Fruit fly (Drosophila melanogaster) whole organism, embryonic: ENCODE data around the gene DCAF12.
A peak's percentile ranks its signal among the peaks of the same experiment; 100 is the strongest.

Experiments
- CG10366 ChIP-seq: fragments of 200-800 bp; sonication (Bioruptor generic); IDR thresholded peaks from 2 replicates; pipeline ENCODE4 v1.3.6; 2022; ENCODE audit warnings: missing biosample characterization, missing genetic modification characterization
- CG11456 ChIP-seq: fragments of 200-800 bp; sonication (Bioruptor generic); IDR thresholded peaks from 3 replicates; pipeline ENCODE4 v1.3.6; 2022; ENCODE audit warnings: missing biosample characterization, missing genetic modification characterization
- CG13287 ChIP-seq: fragments of 200-800 bp; sonication (Bioruptor generic); IDR thresholded peaks from 2 replicates; pipeline ENCODE4 v1.3.6; 2022; ENCODE audit warnings: missing biosample characterization, missing genetic modification characterization; ENCODE audit not compliant: partially characterized antibody
- CG13424 ChIP-seq: fragments of 200-800 bp; sonication (Bioruptor generic); optimal IDR thresholded peaks from 2 replicates; lab custom pipeline; 2019; ENCODE audit warnings: missing biosample characterization, mild to moderate bottlenecking, missing genetic modification characterization, moderate library complexity
- CG13624 ChIP-seq: fragments of 200-800 bp; sonication (Bioruptor generic); optimal IDR thresholded peaks from 2 replicates; lab custom pipeline; 2016; ENCODE audit warnings: missing biosample characterization, missing genetic modification characterization
- CG15479 ChIP-seq: fragments of 200-800 bp; sonication (Bioruptor generic); optimal IDR thresholded peaks from 3 replicates; lab custom pipeline; 2019; ENCODE audit warnings: missing biosample characterization, mild to moderate bottlenecking, missing genetic modification characterization, moderate library complexity
- CG15514 ChIP-seq: fragments of 200-800 bp; sonication (Bioruptor generic); optimal IDR thresholded peaks from 3 replicates; lab custom pipeline; 2017; ENCODE audit warnings: missing biosample characterization, missing genetic modification characterization, mild to moderate bottlenecking, moderate library complexity, missing genetic modification reagents
- CG1602 ChIP-seq: fragments of 200-800 bp; sonication (Bioruptor generic); optimal IDR thresholded peaks from 3 replicates; lab custom pipeline; 2016; ENCODE audit warnings: missing biosample characterization, missing genetic modification characterization
- CG17568 ChIP-seq: fragments of 200-800 bp; sonication (Bioruptor generic); optimal IDR thresholded peaks from 2 replicates; lab custom pipeline; 2018; ENCODE audit warnings: missing biosample characterization, mild to moderate bottlenecking, missing genetic modification characterization, moderate library complexity
- CG17829 ChIP-seq: fragments of 200-800 bp; optimal IDR thresholded peaks from 2 replicates; lab custom pipeline; 2019; ENCODE audit warnings: missing biosample characterization, mild to moderate bottlenecking, missing genetic modification characterization, moderate library complexity
- CG18599 ChIP-seq: fragments of 200-800 bp; sonication (Bioruptor generic); optimal IDR thresholded peaks from 3 replicates; lab custom pipeline; 2017; ENCODE audit warnings: missing biosample characterization, missing genetic modification characterization, mild to moderate bottlenecking, moderate library complexity, missing genetic modification reagents
- CG2202 ChIP-seq: fragments of 200-800 bp; sonication (Bioruptor generic); optimal IDR thresholded peaks from 2 replicates; lab custom pipeline; 2018; ENCODE audit warnings: missing biosample characterization, mild to moderate bottlenecking, missing genetic modification characterization
- CG2712 ChIP-seq: fragments of 200-800 bp; optimal IDR thresholded peaks from 3 replicates; lab custom pipeline; 2019; ENCODE audit warnings: missing biosample characterization, mild to moderate bottlenecking, missing genetic modification characterization, moderate library complexity
- CG3163 ChIP-seq: fragments of 200-800 bp; sonication (Bioruptor generic); optimal IDR thresholded peaks from 3 replicates; lab custom pipeline; 2016; ENCODE audit warnings: missing biosample characterization, missing genetic modification characterization
- CG34224 ChIP-seq: fragments of 200-800 bp; sonication (Bioruptor generic); IDR thresholded peaks from 3 replicates; pipeline ENCODE4 v1.3.6; 2022; ENCODE audit warnings: missing biosample characterization, missing genetic modification characterization; ENCODE audit not compliant: partially characterized antibody
- CG7372 ChIP-seq: fragments of 200-800 bp; sonication (Bioruptor generic); IDR thresholded peaks from 2 replicates; pipeline ENCODE4 v1.3.6; 2022; ENCODE audit warnings: missing biosample characterization, missing genetic modification characterization
- CG8290 ChIP-seq, 3 experiments: fragments of 200-800 bp; sonication (Bioruptor generic); optimal IDR thresholded peaks; 2 replicates each; lab custom pipeline; 2016 to 2019; ENCODE audit warnings: missing biosample characterization in 3 of 3, missing genetic modification characterization in 3 of 3, mild to moderate bottlenecking in 2 of 3, moderate library complexity in 1 of 3
- CG9215 ChIP-seq: fragments of 200-800 bp; sonication (Bioruptor generic); IDR thresholded peaks from 2 replicates; pipeline ENCODE4 v1.3.6; 2022; ENCODE audit warnings: missing biosample characterization, missing genetic modification characterization
- D19A ChIP-seq: fragments of 200-800 bp; optimal IDR thresholded peaks from 3 replicates; lab custom pipeline; 2019; ENCODE audit warnings: missing biosample characterization, mild to moderate bottlenecking, missing genetic modification characterization, moderate library complexity
- Dip2 ChIP-seq: fragments of 200-800 bp; sonication (Bioruptor generic); IDR thresholded peaks from 2 replicates; pipeline ENCODE4 v1.3.6; 2022; ENCODE audit warnings: missing biosample characterization, missing genetic modification characterization
- Doc2 ChIP-seq: fragments of 200-800 bp; sonication (Bioruptor generic); IDR thresholded peaks from 2 replicates; pipeline ENCODE4 v1.3.6; 2022; ENCODE audit warnings: missing biosample characterization, missing genetic modification characterization
- Fer1 ChIP-seq: fragments of 200-800 bp; sonication (Bioruptor generic); optimal IDR thresholded peaks from 2 replicates; lab custom pipeline; 2017; ENCODE audit warnings: missing biosample characterization, mild to moderate bottlenecking, missing genetic modification characterization
- Gsc ChIP-seq: fragments of 200-800 bp; sonication (Bioruptor generic); IDR thresholded peaks from 2 replicates; pipeline ENCODE4 v1.3.6; 2022; ENCODE audit warnings: missing biosample characterization, missing genetic modification characterization
- Hey ChIP-seq: fragments of 200-800 bp; sonication (Bioruptor generic); optimal IDR thresholded peaks from 3 replicates; lab custom pipeline; 2018; ENCODE audit warnings: missing biosample characterization, mild to moderate bottlenecking, missing genetic modification characterization
- MBD-R2 ChIP-seq: fragments of 200-800 bp; sonication (Bioruptor generic); IDR thresholded peaks from 2 replicates; pipeline ENCODE4 v1.3.6; 2022; ENCODE audit warnings: missing biosample characterization, missing genetic modification characterization
- MTF-1 ChIP-seq: fragments of 200-800 bp; sonication (Bioruptor generic); optimal IDR thresholded peaks from 2 replicates; lab custom pipeline; 2018; ENCODE audit warnings: missing biosample characterization, mild to moderate bottlenecking, missing genetic modification characterization, borderline replicate concordance
- Ssrp ChIP-seq: fragments of 200-800 bp; sonication (Bioruptor generic); optimal IDR thresholded peaks from 2 replicates; lab custom pipeline; 2018; ENCODE audit warnings: missing biosample characterization, mild to moderate bottlenecking, missing genetic modification characterization, moderate library complexity
- TFAM ChIP-seq: fragments of 200-800 bp; sonication (Bioruptor generic); optimal IDR thresholded peaks from 2 replicates; lab custom pipeline; 2017; ENCODE audit warnings: missing biosample characterization, missing genetic modification characterization, inconsistent platforms
- amos ChIP-seq: fragments of 200-800 bp; sonication (Bioruptor generic); IDR thresholded peaks from 2 replicates; pipeline ENCODE4 v1.3.6; 2022; ENCODE audit warnings: missing biosample characterization, missing genetic modification characterization; ENCODE audit not compliant: partially characterized antibody
- ara ChIP-seq: fragments of 200-800 bp; sonication (Bioruptor generic); IDR thresholded peaks from 2 replicates; pipeline ENCODE4 v1.3.6; 2022; ENCODE audit warnings: missing biosample characterization, missing genetic modification characterization
- bbx ChIP-seq: fragments of 200-800 bp; sonication (Bioruptor generic); IDR thresholded peaks from 2 replicates; pipeline ENCODE4 v1.3.6; 2022; ENCODE audit warnings: missing biosample characterization, missing genetic modification characterization; ENCODE audit not compliant: partially characterized antibody
- chif ChIP-seq, 2 experiments: fragments of 200-800 bp; sonication (Bioruptor generic); optimal IDR thresholded peaks; 3 replicates each; lab custom pipeline; 2016; ENCODE audit warnings: missing biosample characterization in 2 of 2, missing genetic modification characterization in 2 of 2
- chm ChIP-seq: fragments of 200-800 bp; sonication (Bioruptor generic); IDR thresholded peaks from 2 replicates; pipeline ENCODE4 v1.3.6; 2022; ENCODE audit warnings: missing biosample characterization, missing genetic modification characterization
- chn ChIP-seq: fragments of 200-800 bp; sonication (Bioruptor generic); optimal IDR thresholded peaks from 2 replicates; lab custom pipeline; 2016; ENCODE audit warnings: missing biosample characterization, missing genetic modification characterization
- dpn ChIP-seq, 2 experiments: fragments of 200-800 bp; sonication (Bioruptor generic); optimal IDR thresholded peaks; 3 replicates each; lab custom pipeline; 2016; ENCODE audit warnings: missing biosample characterization in 2 of 2, missing genetic modification characterization in 2 of 2
- gem ChIP-seq: fragments of 200-800 bp; sonication (Bioruptor generic); optimal IDR thresholded peaks from 2 replicates; lab custom pipeline; 2019; ENCODE audit warnings: missing biosample characterization, mild to moderate bottlenecking, missing genetic modification characterization, moderate library complexity
- gt ChIP-seq: fragments of 200-800 bp; sonication (Bioruptor generic); IDR thresholded peaks from 2 replicates; pipeline ENCODE4 v1.3.6; 2022; ENCODE audit warnings: missing biosample characterization, missing genetic modification characterization
- her ChIP-seq: fragments of 200-800 bp; sonication (Bioruptor generic); optimal IDR thresholded peaks from 2 replicates; lab custom pipeline; 2016; ENCODE audit warnings: missing biosample characterization, missing genetic modification characterization
- klu ChIP-seq: fragments of 200-800 bp; sonication (Bioruptor generic); IDR thresholded peaks from 2 replicates; pipeline ENCODE4 v1.3.6; 2022; ENCODE audit warnings: missing biosample characterization, missing genetic modification characterization
- nerfin-2 ChIP-seq: fragments of 200-800 bp; sonication (Bioruptor generic); IDR thresholded peaks from 2 replicates; pipeline ENCODE4 v1.3.6; 2022; ENCODE audit warnings: missing biosample characterization, missing genetic modification characterization; ENCODE audit not compliant: partially characterized antibody
- pb ChIP-seq: fragments of 200-800 bp; sonication (Bioruptor generic); optimal IDR thresholded peaks from 3 replicates; lab custom pipeline; 2016; ENCODE audit warnings: missing biosample characterization, missing genetic modification characterization
- pfk ChIP-seq: fragments of 200-800 bp; sonication (Bioruptor generic); optimal IDR thresholded peaks from 2 replicates; lab custom pipeline; 2018; ENCODE audit warnings: missing biosample characterization, mild to moderate bottlenecking, missing genetic modification characterization, moderate library complexity
- phol ChIP-seq: fragments of 200-800 bp; sonication (Bioruptor generic); optimal IDR thresholded peaks from 3 replicates; lab custom pipeline; 2018; ENCODE audit warnings: missing biosample characterization, mild to moderate bottlenecking, missing genetic modification characterization, moderate library complexity
- psq ChIP-seq: fragments of 200-800 bp; sonication (Bioruptor generic); optimal IDR thresholded peaks from 2 replicates; lab custom pipeline; 2017; ENCODE audit warnings: missing biosample characterization, missing genetic modification characterization
- repo ChIP-seq: fragments of 200-800 bp; sonication (Bioruptor generic); optimal IDR thresholded peaks from 2 replicates; lab custom pipeline; 2016; ENCODE audit warnings: missing biosample characterization, missing genetic modification characterization
- sens ChIP-seq: fragments of 200-800 bp; sonication (Bioruptor generic); peaks from one replicate; lab custom pipeline; 2016; ENCODE audit warnings: missing biosample characterization, missing genetic modification characterization
- seq ChIP-seq: fragments of 200-800 bp; sonication (Bioruptor generic); IDR thresholded peaks from 2 replicates; pipeline ENCODE4 v1.3.6; 2022; ENCODE audit warnings: missing biosample characterization, missing genetic modification characterization
- trem ChIP-seq: fragments of 200-800 bp; optimal IDR thresholded peaks from 3 replicates; lab custom pipeline; 2019; ENCODE audit warnings: missing biosample characterization, mild to moderate bottlenecking, missing genetic modification characterization, moderate library complexity
- yki ChIP-seq: fragments of >200 bp; optimal IDR thresholded peaks from 3 replicates; lab custom pipeline; 2018
- zfh1 ChIP-seq: fragments of 200-800 bp; sonication (Bioruptor generic); IDR thresholded peaks from 3 replicates; pipeline ENCODE4 v1.3.6; 2022; ENCODE audit warnings: missing biosample characterization, missing genetic modification characterization

DCAF12 gene

DNA sequence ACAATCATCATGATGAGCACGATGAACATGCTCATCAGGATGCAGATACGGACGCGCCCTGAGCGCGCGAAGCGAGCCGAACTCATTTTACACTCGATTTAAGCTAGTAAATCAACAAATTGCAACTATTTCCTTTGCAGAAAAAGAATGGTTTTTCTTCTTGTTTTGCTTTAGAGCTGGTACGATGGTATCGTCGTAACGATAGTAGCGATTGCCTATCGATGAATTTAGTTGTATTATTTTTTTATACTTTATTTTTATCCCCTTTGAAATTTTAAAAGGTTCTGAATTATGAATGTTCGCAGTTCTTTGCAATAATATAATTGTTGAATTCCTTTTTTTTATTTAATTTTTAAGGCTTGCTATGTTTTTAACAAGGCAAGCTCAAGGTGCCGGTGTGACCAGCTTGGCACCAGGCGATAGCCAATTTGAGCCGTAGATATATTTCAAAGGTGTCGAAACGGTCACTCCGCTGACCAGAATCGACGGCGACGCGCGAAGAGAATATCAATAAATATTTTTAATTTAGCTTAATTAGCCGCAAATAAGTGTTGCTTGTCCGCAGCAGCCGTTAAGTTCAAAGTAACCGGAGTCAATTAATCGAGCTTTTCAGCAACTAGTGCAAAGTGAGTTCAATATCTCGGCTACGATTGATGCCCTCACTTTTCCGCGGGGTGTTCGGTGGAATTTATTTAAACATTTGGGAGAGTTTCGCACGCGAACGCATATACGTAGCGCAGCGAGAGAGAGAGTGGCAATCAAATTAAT, 49.4 kb downstream of the DCAF12 start, which contains the start of the genes CG12213 and GC1 (continued):
- TF ChIP-seq CG7372 (no peak), MTF-1 (GFP tag; lab: Kevin White, UChicago) (no peak), CG13624 (GFP tag; lab: Kevin White, UChicago) (peak; percentile 35), TFAM (GFP tag; lab: Kevin White, UChicago) (no peak), yki (no peak), Gsc (no peak), CG2712 (tag; lab: Kevin White, UChicago) (peak; percentile 58), CG1602 (GFP tag; lab: Kevin White, UChicago) (no peak), CG11456 (GFP tag; lab: Robert Waterston, UW) (no peak), klu (GFP tag; lab: Robert Waterston, UW) (no peak), seq (GFP tag; lab: Robert Waterston, UW) (no peak), CG34224 (GFP tag; lab: Robert Waterston, UW) (peak; percentile 99), pfk (no peak), sens (peak; percentile 88), Hey (tag; lab: Kevin White, UChicago) (no peak), dpn (GFP tag; optimal IDR thresholded peaks at IDR 0.05; lab: Kevin White, UChicago) (peak in 1 of 2 experiments; percentile 37), CG17829 (peak; percentile 65), CG13424 (tag; lab: Kevin White, UChicago) (peak; percentile 4), CG3163 (no peak), pb (GFP tag; lab: Kevin White, UChicago) (no peak), psq (GFP tag; lab: Kevin White, UChicago) (no peak), gem (peak; percentile 53), Ssrp (tag; lab: Kevin White, UChicago) (no peak), chm (GFP tag; lab: Robert Waterston, UW) (no peak), CG9215 (GFP tag; lab: Robert Waterston, UW) (no peak), chn (GFP tag; lab: Kevin White, UChicago) (no peak), phol (tag; lab: Kevin White, UChicago) (peak; percentile 70), trem (peak; percentile 93), CG2202 (tag; lab: Kevin White, UChicago) (no peak), amos (GFP tag; lab: Robert Waterston, UW) (peak; percentile 99), chif (GFP tag; optimal IDR thresholded peaks at IDR 0.05; lab: Kevin White, UChicago) (no peak), Doc2 (no peak), nerfin-2 (GFP tag; lab: Robert Waterston, UW) (peak; percentile 95), MBD-R2 (GFP tag; lab: Robert Waterston, UW) (peak; percentile 62), CG13287 (GFP tag; lab: Robert Waterston, UW) (peak; percentile 99), Dip2 (GFP tag; lab: Robert Waterston, UW) (no peak), repo (no peak), CG15479 (GFP tag; lab: Kevin White, UChicago) (no peak), CG18599 (GFP tag; lab: Kevin White, UChicago) (no peak), CG10366 (GFP tag; lab: Robert Waterston, UW) (no peak), D19A (tag; lab: Kevin White, UChicago) (no peak), ara (GFP tag; lab: Robert Waterston, UW) (no peak), CG17568 (GFP tag; lab: Kevin White, UChicago) (no peak), CG8290 (GFP tag; optimal IDR thresholded peaks at IDR 0.05; lab: Kevin White, UChicago) (peak; percentile 83), CG8290 (tag; optimal IDR thresholded peaks at IDR 0.05; lab: Kevin White, UChicago) (peak; percentile 32 to 64), Fer1 (no peak), zfh1 (GFP tag; lab: Robert Waterston, UW) (no peak), bbx (GFP tag; lab: Robert Waterston, UW) (peak; percentile 96), CG15514 (GFP tag; lab: Kevin White, UChicago) (peak; percentile 69), her (GFP tag; lab: Kevin White, UChicago) (no peak), gt (GFP tag; lab: Robert Waterston, UW) (no peak)
